Fruit fly (Drosophila melanogaster): ENCODE data around the gene CG7215.

The CG7215 gene

DNA sequence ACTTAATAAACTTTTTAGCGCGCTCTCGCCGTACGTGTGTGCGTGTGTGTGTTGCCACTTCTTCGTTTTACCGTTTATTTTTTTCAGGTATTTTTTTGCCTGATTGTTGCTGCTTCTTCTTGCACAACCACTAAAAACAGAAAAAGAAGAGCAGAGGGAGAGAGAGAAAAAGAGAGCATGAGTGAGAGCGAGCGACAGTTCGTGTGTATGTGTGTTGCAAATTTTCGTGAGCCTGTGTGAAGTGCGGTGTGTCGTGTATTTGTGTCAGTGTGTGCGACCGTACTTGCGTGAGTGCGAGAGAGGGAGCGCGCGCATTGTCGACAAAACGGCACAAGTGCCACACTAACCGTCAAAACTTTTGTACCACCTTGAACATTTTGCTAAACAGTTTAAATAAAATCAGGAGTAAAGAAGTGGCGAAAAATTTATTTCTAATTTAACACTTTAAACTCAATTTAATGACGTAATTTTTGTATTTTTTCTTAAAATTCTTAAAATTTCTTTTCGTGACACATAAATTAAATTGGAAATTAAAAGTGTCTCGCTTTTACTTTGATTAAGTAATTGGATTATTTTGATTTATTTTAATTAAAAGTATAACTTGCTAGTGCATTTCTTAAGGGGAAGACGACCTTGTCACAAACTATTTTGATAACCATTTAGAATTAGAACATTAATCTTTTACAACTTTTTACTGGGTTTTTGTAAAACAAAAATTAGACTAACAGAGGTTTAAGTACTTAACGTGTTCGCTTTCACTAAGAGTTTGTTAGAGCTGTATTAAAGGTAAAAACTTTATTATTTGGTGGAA, 30.1 kb upstream of the CG7215 start (continued):
- TF ChIP-seq CG8765 (GFP tag; IDR thresholded peaks at IDR 0.05) (no peak), da (GFP tag; optimal IDR thresholded peaks at IDR 0.05) (no peak), CG30020 (tag; optimal IDR thresholded peaks at IDR 0.05) (peak; percentile 9), CG3847 (GFP tag; IDR thresholded peaks at IDR 0.05) (no peak), CG2678 (tag; optimal IDR thresholded peaks at IDR 0.05) (peak; percentile 80), Hr78 (GFP tag; optimal IDR thresholded peaks at IDR 0.05) (peak in 1 of 2 experiments; percentile 10), aop (GFP tag; IDR thresholded peaks at IDR 0.05) (no peak), CG8924 (tag; optimal IDR thresholded peaks at IDR 0.05) (peak; percentile 62), wor (GFP tag; IDR thresholded peaks at IDR 0.05) (no peak), sens (GFP tag) (peak; percentile 93), CG11456 (GFP tag; IDR thresholded peaks at IDR 0.05) (no peak), CG5953 (GFP tag; IDR thresholded peaks at IDR 0.05) (no peak), Doc3 (GFP tag; IDR thresholded peaks at IDR 0.05; ENCODE audit: partially characterized antibody) (no peak), esg (GFP tag; conservative IDR thresholded peaks at IDR 0.05) (no peak), Mrtf (GFP tag; IDR thresholded peaks at IDR 0.05) (no peak), CG17829 (tag; optimal IDR thresholded peaks at IDR 0.05) (peak; percentile 50), HLH54F (GFP tag; optimal IDR thresholded peaks at IDR 0.05) (no peak), CG15514 (GFP tag; optimal IDR thresholded peaks at IDR 0.05) (no peak), Fer2 (tag; optimal IDR thresholded peaks at IDR 0.05) (peak; percentile 23), ems (GFP tag; optimal IDR thresholded peaks at IDR 0.05) (no peak), CG8089 (GFP tag; optimal IDR thresholded peaks at IDR 0.05) (no peak), Drgx (GFP tag; IDR thresholded peaks at IDR 0.05) (no peak), ro (GFP tag; IDR thresholded peaks at IDR 0.05) (no peak), Abd-B (GFP tag; optimal IDR thresholded peaks at IDR 0.05) (no peak), row (GFP tag; IDR thresholded peaks at IDR 0.05) (no peak), CG10654 (GFP tag; optimal IDR thresholded peaks at IDR 0.05) (no peak), wek (GFP tag; optimal IDR thresholded peaks at IDR 0.05) (no peak), Lpt (GFP tag; optimal IDR thresholded peaks at IDR 0.05) (no peak), en (GFP tag; optimal IDR thresholded peaks at IDR 0.05) (no peak), CG6254 (GFP tag; optimal IDR thresholded peaks at IDR 0.05) (no peak), tx (GFP tag; optimal IDR thresholded peaks at IDR 0.05) (peak; percentile 42), sens-2 (GFP tag; IDR thresholded peaks at IDR 0.05) (no peak), pita (GFP tag; optimal IDR thresholded peaks at IDR 0.05) (no peak), CG18011 (GFP tag; optimal IDR thresholded peaks at IDR 0.05) (no peak), ab (GFP tag; optimal IDR thresholded peaks at IDR 0.05) (no peak), Ets97D (GFP tag; optimal IDR thresholded peaks at IDR 0.05) (no peak), CG18262 (tag; optimal IDR thresholded peaks at IDR 0.05) (peak; percentile 79), CG14860 (GFP tag; IDR thresholded peaks at IDR 0.05; ENCODE audit: partially characterized antibody) (no peak), crol (GFP tag; IDR thresholded peaks at IDR 0.05) (no peak), vvl (GFP tag; IDR thresholded peaks at IDR 0.05) (no peak), inv (GFP tag; IDR thresholded peaks at IDR 0.05; ENCODE audit: partially characterized antibody) (no peak), Bteb2 (GFP tag; optimal IDR thresholded peaks at IDR 0.05) (no peak), CG12155 (GFP tag; optimal IDR thresholded peaks at IDR 0.05) (peak; percentile 41), vfl (GFP tag; optimal IDR thresholded peaks at IDR 0.05) (no peak), CG17186 (GFP tag; optimal IDR thresholded peaks at IDR 0.05) (no peak), ap (GFP tag; IDR thresholded peaks at IDR 0.05) (no peak), kni (GFP tag; optimal IDR thresholded peaks at IDR 0.05) (peak; percentile 55), CG43689 (GFP tag; IDR thresholded peaks at IDR 0.05) (no peak), scrt (GFP tag; optimal IDR thresholded peaks at IDR 0.05) (no peak), CG17385 (GFP tag; optimal IDR thresholded peaks at IDR 0.05) (peak; percentile 99)
